Worm (Caenorhabditis elegans) whole organism, mixed stage, embryonic: Measurements from ENCODE around the gene cwc-15.

ENCODE experiments used
- elt-1 ChIP-seq: sonication (generic microtip); optimal IDR thresholded peaks from 2 replicates; lab custom pipeline; 2017; ENCODE audit warnings: missing genetic modification characterization, mild to moderate bottlenecking, missing compliant biosample characterization, antibody characterized with exemption, moderate library complexity, borderline replicate concordance; ENCODE audit not compliant: insufficient read depth
- flh-1 ChIP-seq: fragments of 200-800 bp; sonication (Bioruptor generic); optimal IDR thresholded peaks from 2 replicates; lab custom pipeline; 2018; ENCODE audit warnings: mild to moderate bottlenecking, missing genetic modification characterization, moderate library complexity, missing compliant biosample characterization
- lin-13 ChIP-seq: fragments of 150-350 bp; optimal IDR thresholded peaks from 2 replicates; lab custom pipeline; 2014; ENCODE audit warnings: missing biosample characterization, missing genetic modification characterization
- nhr-28 ChIP-seq: fragments of 150-350 bp; optimal IDR thresholded peaks from 2 replicates; lab custom pipeline; 2014; ENCODE audit warnings: missing biosample characterization, missing genetic modification characterization
- snpc-4 ChIP-seq: fragments of 150-350 bp; optimal IDR thresholded peaks from 2 replicates; lab custom pipeline; 2014; ENCODE audit warnings: missing biosample characterization, missing genetic modification characterization
- unc-62 ChIP-seq: fragments of 150-350 bp; optimal IDR thresholded peaks from 2 replicates; lab custom pipeline; 2014; ENCODE audit warnings: missing biosample characterization, missing genetic modification reagents, missing genetic modification characterization

DNA sequence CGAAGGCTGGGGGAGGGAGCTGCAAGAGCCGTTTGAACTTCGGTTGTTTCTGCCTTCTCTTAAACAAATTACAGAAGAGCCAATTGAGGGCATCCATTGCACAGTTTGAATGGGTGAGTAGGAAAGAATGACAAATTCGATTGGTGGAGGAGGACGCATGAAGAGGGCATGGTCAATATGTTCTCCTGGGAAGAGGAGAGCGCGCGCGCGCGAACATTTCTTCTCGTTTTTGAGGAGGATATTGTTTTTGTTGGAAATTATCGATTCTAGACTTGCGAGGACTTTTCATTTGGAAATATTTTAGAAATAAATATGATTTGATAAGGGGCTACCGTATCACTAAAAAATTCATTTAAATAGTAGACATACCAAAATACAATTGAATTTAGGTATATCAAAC is 8.4 kb downstream of the cwc-15 start, which contains the start of gene T10C6.7:
- TF ChIP-seq lin-13 (no peak), elt-1 (tag; lab: Kevin White, UChicago) (no peak), flh-1 (GFP tag; lab: Kevin White, UChicago) (no peak), snpc-4 (no peak), unc-62 (no peak), nhr-28 (tag; lab: Kevin White, UChicago) (no peak)
